Worm (Caenorhabditis elegans): ENCODE measurements around the gene str-199.

ce11 chrV:17211989-17212731 is 21.9 kb upstream of the str-199 start, which contains the start of gene srh-236:
- no peak for TF ChIP-seq tbx-11 (GFP tag; IDR thresholded peaks at IDR 0.05)
- no peak for TF ChIP-seq pes-1 (GFP tag; IDR thresholded peaks at IDR 0.05)
- TF ChIP-seq ama-1 (optimal IDR thresholded peaks at IDR 0.05): no peak
- TF ChIP-seq flt-1 (GFP tag; IDR thresholded peaks at IDR 0.05): no peak
- TF ChIP-seq ceh-13 (GFP tag; optimal IDR thresholded peaks at IDR 0.05): no peak
